Worm (Caenorhabditis elegans): ENCODE data around the gene Y70C5A.3.

ce11 chrV:16592947-16593791 lies 27.6 kb downstream of the Y70C5A.3 start:
- TF ChIP-seq ref-1 (GFP tag; conservative IDR thresholded peaks at IDR 0.05) (no peak), T22C8.4 (GFP tag; IDR thresholded peaks at IDR 0.05) (no peak), ztf-23 (GFP tag; IDR thresholded peaks at IDR 0.05) (no peak), klf-2 (GFP tag; conservative IDR thresholded peaks at IDR 0.05) (no peak)

Measured in whole organism, midembryonic.